Worm (Caenorhabditis elegans): ENCODE data around the gene str-249.

Gene str-249

DNA sequence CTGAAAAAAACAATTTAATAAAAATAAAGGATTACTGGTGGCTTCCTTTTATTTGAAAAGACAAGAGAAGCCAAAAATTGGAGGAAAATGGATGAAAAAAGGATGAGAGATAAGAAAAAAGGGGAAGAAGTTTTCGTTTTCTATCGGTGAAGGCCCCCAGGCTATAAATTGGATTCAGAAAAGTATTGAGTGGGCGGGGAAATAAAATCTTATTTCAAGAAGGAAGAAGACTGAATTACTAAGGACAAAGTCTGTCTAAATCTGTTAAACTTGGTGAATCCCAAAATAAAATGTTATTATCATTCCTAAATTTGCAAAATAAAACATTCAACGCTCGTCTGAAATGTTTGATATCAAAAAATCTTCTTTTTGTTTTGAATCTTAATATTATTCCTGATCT is 35.4 kb upstream of the str-249 start:
- TF ChIP-seq pax-1 (tag; optimal IDR thresholded peaks at IDR 0.05) (no peak), unc-42 (tag; optimal IDR thresholded peaks at IDR 0.05) (peak; percentile 66), lin-11 (tag; optimal IDR thresholded peaks at IDR 0.05) (no peak)

DNA sequence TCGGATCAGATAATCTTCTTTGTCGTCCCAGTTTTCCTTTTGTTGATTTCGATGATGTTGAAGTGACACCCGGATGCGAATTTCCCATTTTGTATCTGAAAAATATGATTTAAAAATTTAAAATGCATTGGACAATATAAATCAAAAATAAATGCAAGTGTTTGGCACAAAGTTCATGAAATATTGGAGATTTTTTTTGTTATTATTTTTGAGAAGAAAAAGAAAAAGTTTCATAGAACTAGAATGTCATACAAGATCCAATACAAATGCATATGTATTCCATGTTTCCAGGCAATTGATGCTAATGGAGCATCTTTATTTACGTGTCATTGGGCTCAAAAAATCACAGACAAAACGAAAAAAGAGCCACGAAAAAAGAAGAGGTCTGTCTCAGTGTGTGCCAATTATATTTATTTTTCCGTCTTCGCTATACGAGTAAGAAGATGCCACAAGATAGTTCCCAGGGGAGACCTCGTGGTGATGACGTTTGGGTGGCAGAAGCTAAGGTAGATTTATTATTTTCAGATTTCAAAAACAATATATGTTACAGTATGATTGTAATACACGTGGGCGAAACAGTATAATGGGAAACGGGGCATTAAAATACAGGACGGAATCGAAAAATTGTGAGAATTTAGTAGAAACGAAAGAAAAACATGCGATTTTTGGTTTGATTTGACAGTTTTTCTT is 32.9 kb upstream of the str-249 start, which contains the start of the genes glb-23 and R13A1.1:
Gene glb-23, minus strand, starts transcription at position 101 of the 690 bp plus-strand sequence.
Gene R13A1.1, plus strand, starts transcription at position 640 of the 690 bp plus-strand sequence.
- TF ChIP-seq ceh-31 (tag; optimal IDR thresholded peaks at IDR 0.05) (no peak), pros-1 (tag; optimal IDR thresholded peaks at IDR 0.05) (no peak), pqm-1 (tag; optimal IDR thresholded peaks at IDR 0.05) (no peak), hlh-15 (tag; optimal IDR thresholded peaks at IDR 0.05) (no peak), dmd-4 (tag; optimal IDR thresholded peaks at IDR 0.05; ENCODE audit: borderline replicate concordance) (no peak), tbx-2 (tag; optimal IDR thresholded peaks at IDR 0.05) (no peak), hlh-8 (tag; optimal IDR thresholded peaks at IDR 0.05) (no peak), ceh-48 (tag; optimal IDR thresholded peaks at IDR 0.05) (no peak), nhr-232 (tag; optimal IDR thresholded peaks at IDR 0.05) (no peak), dve-1 (tag; optimal IDR thresholded peaks at IDR 0.05) (no peak), nfya-1 (tag; optimal IDR thresholded peaks at IDR 0.05) (no peak), lin-11 (tag; optimal IDR thresholded peaks at IDR 0.05) (no peak), unc-3 (GFP tag; conservative IDR thresholded peaks at IDR 0.05) (no peak), unc-3 (tag; optimal IDR thresholded peaks at IDR 0.05) (no peak), T23F11.4 (GFP tag; optimal IDR thresholded peaks at IDR 0.05) (no peak), ref-2 (tag; optimal IDR thresholded peaks at IDR 0.05) (no peak), ahr-1 (tag; optimal IDR thresholded peaks at IDR 0.05) (no peak), zip-5 (tag; optimal IDR thresholded peaks at IDR 0.05) (no peak), fax-1 (tag; optimal IDR thresholded peaks at IDR 0.05) (no peak)

DNA sequence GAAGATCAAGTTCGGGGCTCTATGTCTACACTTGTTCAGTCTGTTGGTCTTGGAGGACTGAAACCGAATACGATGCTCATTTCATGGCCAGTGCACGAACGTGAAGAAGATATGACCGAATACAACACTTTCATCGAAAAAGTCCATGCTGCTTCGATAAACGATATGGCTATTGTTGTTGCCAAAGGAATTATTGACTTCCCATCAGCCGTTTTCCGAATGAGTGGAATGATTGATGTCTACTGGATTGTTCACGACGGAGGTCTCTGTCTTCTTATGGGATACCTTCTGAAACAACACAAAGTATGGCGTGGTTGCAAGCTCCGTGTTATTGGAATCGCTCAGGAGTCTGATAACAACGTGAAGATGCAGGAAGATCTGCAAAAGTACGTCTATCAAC is 29.6 kb upstream of the str-249 start:
- no peak for TF ChIP-seq C38D4.7 (GFP tag; optimal IDR thresholded peaks at IDR 0.05)
- TF ChIP-seq zip-5 (tag; optimal IDR thresholded peaks at IDR 0.05) = no peak
- no peak for TF ChIP-seq nfya-1 (tag; optimal IDR thresholded peaks at IDR 0.05)
- no peak for TF ChIP-seq lin-11 (tag; optimal IDR thresholded peaks at IDR 0.05)
- TF ChIP-seq ceh-48 (tag; optimal IDR thresholded peaks at IDR 0.05) = no peak
- TF ChIP-seq ceh-9 (tag; optimal IDR thresholded peaks at IDR 0.05) = no peak
- TF ChIP-seq pqm-1 (tag; optimal IDR thresholded peaks at IDR 0.05) = no peak
- TF ChIP-seq pha-4 (tag; optimal IDR thresholded peaks at IDR 0.05) = no peak
- TF ChIP-seq F13H6.1 (tag; optimal IDR thresholded peaks at IDR 0.05) = no peak
- TF ChIP-seq fkh-10 (GFP tag; optimal IDR thresholded peaks at IDR 0.05) = no peak
- TF ChIP-seq Y22D7AL.16 (tag; optimal IDR thresholded peaks at IDR 0.05) = no peak
- TF ChIP-seq ref-2 (tag; optimal IDR thresholded peaks at IDR 0.05) = no peak
- no peak for TF ChIP-seq sox-4 (tag; optimal IDR thresholded peaks at IDR 0.05)
- no peak for TF ChIP-seq pros-1 (tag; optimal IDR thresholded peaks at IDR 0.05)
- no peak for TF ChIP-seq ahr-1 (tag; optimal IDR thresholded peaks at IDR 0.05)
- TF ChIP-seq unc-86 (tag; optimal IDR thresholded peaks at IDR 0.05) = no peak
- no peak for TF ChIP-seq mec-3 (tag; optimal IDR thresholded peaks at IDR 0.05; ENCODE audit: borderline replicate concordance)
- no peak for TF ChIP-seq ztf-16 (tag; optimal IDR thresholded peaks at IDR 0.05)

DNA sequence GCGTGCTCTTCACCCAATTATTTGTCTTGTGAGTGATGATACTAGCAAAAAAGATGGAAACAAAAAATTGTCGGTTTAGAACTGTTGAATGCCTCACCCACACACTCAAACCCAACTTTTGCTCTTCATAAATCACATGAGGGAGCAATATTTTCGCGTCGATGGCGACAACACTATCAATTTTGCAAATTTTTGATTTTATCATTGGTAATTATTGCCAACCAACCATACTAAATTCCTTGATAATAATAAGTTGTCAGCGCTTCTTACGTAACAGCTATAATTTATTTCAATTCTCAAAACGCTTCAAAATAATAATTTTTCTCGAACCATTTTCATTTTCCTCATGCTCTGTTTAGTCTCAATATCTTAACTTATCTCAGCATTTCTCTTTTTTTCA is 26.1 kb upstream of the str-249 start:
- TF ChIP-seq sox-2 (GFP tag; IDR thresholded peaks at IDR 0.05) (no peak), elt-2 (tag; optimal IDR thresholded peaks at IDR 0.05) (no peak), fkh-6 (tag; optimal IDR thresholded peaks at IDR 0.05) (no peak), hlh-15 (tag; optimal IDR thresholded peaks at IDR 0.05) (no peak), tbx-7 (tag; optimal IDR thresholded peaks at IDR 0.05) (no peak), K09A11.1 (tag; optimal IDR thresholded peaks at IDR 0.05; ENCODE audit: insufficient read depth) (no peak), fkh-10 (GFP tag; optimal IDR thresholded peaks at IDR 0.05) (no peak)

All from whole organism, late embryonic.